Fruit fly (Drosophila melanogaster) whole organism, embryonic: ENCODE data around the gene Tao.

Source experiments
- Asciz ChIP-seq: fragments of 200-800 bp; sonication (Bioruptor generic); optimal IDR thresholded peaks from 2 replicates; lab custom pipeline; 2017; ENCODE audit warnings: missing biosample characterization, mild to moderate bottlenecking, missing genetic modification characterization, missing genetic modification reagents
- CG10543 ChIP-seq: fragments of 200-800 bp; sonication (Bioruptor generic); optimal IDR thresholded peaks from 3 replicates; lab custom pipeline; 2017; ENCODE audit warnings: missing biosample characterization, mild to moderate bottlenecking, missing genetic modification characterization, moderate library complexity
- CG12236 ChIP-seq: fragments of 200-800 bp; sonication (Bioruptor generic); optimal IDR thresholded peaks from 2 replicates; lab custom pipeline; 2016; ENCODE audit warnings: missing biosample characterization, missing genetic modification characterization
- CG12659 ChIP-seq: fragments of 200-800 bp; sonication (Bioruptor generic); optimal IDR thresholded peaks from 3 replicates; lab custom pipeline; 2017; ENCODE audit warnings: mild to moderate bottlenecking, missing biosample characterization, missing genetic modification reagents, missing genetic modification characterization
- CG13296 ChIP-seq: fragments of 200-800 bp; sonication (Bioruptor generic); optimal IDR thresholded peaks from 3 replicates; lab custom pipeline; 2018; ENCODE audit warnings: missing biosample characterization, mild to moderate bottlenecking, missing genetic modification characterization
- CG15479 ChIP-seq: fragments of 200-800 bp; sonication (Bioruptor generic); optimal IDR thresholded peaks from 3 replicates; lab custom pipeline; 2019; ENCODE audit warnings: missing biosample characterization, mild to moderate bottlenecking, missing genetic modification characterization, moderate library complexity
- CG17328 ChIP-seq: fragments of 200-800 bp; sonication (Bioruptor generic); IDR thresholded peaks from 2 replicates; pipeline ENCODE4 v1.3.6; 2022; ENCODE audit warnings: missing biosample characterization, missing genetic modification characterization
- CG31365 ChIP-seq: fragments of 200-800 bp; sonication (Bioruptor generic); optimal IDR thresholded peaks from 2 replicates; lab custom pipeline; 2018; ENCODE audit warnings: missing biosample characterization, mild to moderate bottlenecking, missing genetic modification characterization
- CG3407 ChIP-seq: fragments of 200-800 bp; sonication (Bioruptor generic); optimal IDR thresholded peaks from 2 replicates; lab custom pipeline; 2018; ENCODE audit warnings: missing biosample characterization, mild to moderate bottlenecking, missing genetic modification characterization
- CG4328 ChIP-seq: fragments of 200-800 bp; sonication (Bioruptor generic); optimal IDR thresholded peaks from 3 replicates; lab custom pipeline; 2017; ENCODE audit warnings: missing biosample characterization, missing genetic modification reagents, missing genetic modification characterization
- CG4820 ChIP-seq: fragments of 200-800 bp; sonication (Bioruptor generic); optimal IDR thresholded peaks from 3 replicates; lab custom pipeline; 2016; ENCODE audit warnings: missing biosample characterization, missing genetic modification characterization
- CG7556 ChIP-seq: fragments of 200-800 bp; sonication (Bioruptor generic); optimal IDR thresholded peaks from 2 replicates; lab custom pipeline; 2017; ENCODE audit warnings: missing biosample characterization, mild to moderate bottlenecking, missing genetic modification characterization
- CG8478 ChIP-seq: fragments of >200 bp; optimal IDR thresholded peaks from 2 replicates; lab custom pipeline; 2018
- CG8944 ChIP-seq: fragments of 200-800 bp; sonication (Bioruptor generic); optimal IDR thresholded peaks from 3 replicates; lab custom pipeline; 2016; ENCODE audit warnings: missing biosample characterization, missing genetic modification characterization
- Chrac-16 ChIP-seq: fragments of 200-800 bp; sonication (Bioruptor generic); optimal IDR thresholded peaks from 3 replicates; lab custom pipeline; 2016; ENCODE audit warnings: missing biosample characterization, missing genetic modification characterization
- CrebB ChIP-seq: fragments of 200-800 bp; sonication (Bioruptor generic); optimal IDR thresholded peaks from 3 replicates; lab custom pipeline; 2018; ENCODE audit warnings: missing biosample characterization, mild to moderate bottlenecking, missing genetic modification characterization
- D19B ChIP-seq: fragments of 200-800 bp; sonication (Bioruptor generic); optimal IDR thresholded peaks from 2 replicates; lab custom pipeline; 2017; ENCODE audit warnings: missing biosample characterization, mild to moderate bottlenecking, missing genetic modification characterization
- Dip3 ChIP-seq: fragments of 200-800 bp; sonication (Bioruptor generic); optimal IDR thresholded peaks from 3 replicates; lab custom pipeline; 2016; ENCODE audit warnings: missing biosample characterization, missing genetic modification characterization
- Doc3 ChIP-seq: fragments of 200-800 bp; sonication (Bioruptor generic); IDR thresholded peaks from 3 replicates; pipeline ENCODE4 v1.3.6; 2022; ENCODE audit warnings: missing biosample characterization, missing genetic modification characterization; ENCODE audit not compliant: partially characterized antibody
- E2f1 ChIP-seq: fragments of 200-800 bp; sonication (Bioruptor generic); IDR thresholded peaks from 2 replicates; pipeline ENCODE4 v1.3.6; 2022; ENCODE audit warnings: missing biosample characterization, missing genetic modification characterization
- Ets65A ChIP-seq: fragments of 200-800 bp; sonication (Bioruptor generic); peaks from one replicate; lab custom pipeline; 2016; ENCODE audit warnings: missing biosample characterization, missing genetic modification characterization
- HHEX ChIP-seq: fragments of 200-800 bp; sonication (Bioruptor generic); optimal IDR thresholded peaks from 3 replicates; lab custom pipeline; 2017; ENCODE audit warnings: missing biosample characterization, mild to moderate bottlenecking, missing genetic modification characterization, missing genetic modification reagents
- HLHmδ ChIP-seq: fragments of 200-800 bp; sonication (Bioruptor generic); optimal IDR thresholded peaks from 2 replicates; lab custom pipeline; 2018; ENCODE audit warnings: missing biosample characterization, mild to moderate bottlenecking, missing genetic modification characterization, moderate library complexity
- Scr ChIP-seq: fragments of 200-800 bp; sonication (Bioruptor generic); IDR thresholded peaks from 2 replicates; pipeline ENCODE4 v1.3.6; 2022; ENCODE audit warnings: missing biosample characterization, missing genetic modification characterization; ENCODE audit not compliant: partially characterized antibody
- Taf1 ChIP-seq: fragments of 200-800 bp; sonication (Bioruptor generic); IDR thresholded peaks from 2 replicates; pipeline ENCODE4 v1.3.6; 2022; ENCODE audit warnings: missing biosample characterization, missing genetic modification characterization
- abd-A ChIP-seq: fragments of 200-800 bp; sonication (Bioruptor generic); optimal IDR thresholded peaks from 3 replicates; lab custom pipeline; 2019; ENCODE audit warnings: missing biosample characterization, mild to moderate bottlenecking, missing genetic modification characterization, moderate library complexity
- amos ChIP-seq: fragments of 200-800 bp; sonication (Bioruptor generic); IDR thresholded peaks from 2 replicates; pipeline ENCODE4 v1.3.6; 2022; ENCODE audit warnings: missing biosample characterization, missing genetic modification characterization; ENCODE audit not compliant: partially characterized antibody
- caup ChIP-seq: fragments of 200-800 bp; sonication (Bioruptor generic); optimal IDR thresholded peaks from 3 replicates; lab custom pipeline; 2017; ENCODE audit warnings: missing biosample characterization, mild to moderate bottlenecking, missing genetic modification characterization, moderate library complexity; ENCODE audit not compliant: severe bottlenecking
- crol ChIP-seq: fragments of 200-800 bp; sonication (Bioruptor generic); IDR thresholded peaks from 2 replicates; pipeline ENCODE4 v1.3.6; 2022; ENCODE audit warnings: missing biosample characterization, missing genetic modification characterization
- dati ChIP-seq: fragments of 200-800 bp; sonication (Bioruptor generic); IDR thresholded peaks from 2 replicates; pipeline ENCODE4 v1.3.6; 2022; ENCODE audit warnings: missing biosample characterization, missing genetic modification characterization
- dimm ChIP-seq: fragments of 200-800 bp; sonication (Bioruptor generic); IDR thresholded peaks from 2 replicates; pipeline ENCODE4 v1.3.6; 2022; ENCODE audit warnings: missing biosample characterization, missing genetic modification characterization
- dpn ChIP-seq, 2 experiments: fragments of 200-800 bp; sonication (Bioruptor generic); optimal IDR thresholded peaks; 3 replicates each; lab custom pipeline; 2016; ENCODE audit warnings: missing biosample characterization in 2 of 2, missing genetic modification characterization in 2 of 2
- ems ChIP-seq: fragments of 200-800 bp; sonication (Bioruptor generic); optimal IDR thresholded peaks from 3 replicates; lab custom pipeline; 2016; ENCODE audit warnings: missing biosample characterization, missing genetic modification characterization
- fu2 ChIP-seq: fragments of 200-800 bp; sonication (Bioruptor generic); optimal IDR thresholded peaks from 2 replicates; lab custom pipeline; 2016; ENCODE audit warnings: missing biosample characterization, missing genetic modification characterization
- ken ChIP-seq: fragments of 200-800 bp; sonication (Bioruptor generic); IDR thresholded peaks from 3 replicates; pipeline ENCODE4 v1.3.6; 2022; ENCODE audit warnings: missing biosample characterization, missing genetic modification characterization
- kni ChIP-seq: fragments of 200-800 bp; sonication (Bioruptor generic); optimal IDR thresholded peaks from 3 replicates; lab custom pipeline; 2017; ENCODE audit warnings: mild to moderate bottlenecking, missing biosample characterization, missing genetic modification reagents, missing genetic modification characterization
- lmd ChIP-seq: fragments of 200-800 bp; sonication (Bioruptor generic); IDR thresholded peaks from 2 replicates; pipeline ENCODE4 v1.3.6; 2022; ENCODE audit warnings: missing biosample characterization, missing genetic modification characterization
- lola ChIP-seq, 3 experiments: fragments of >200 bp in 2 of 3; fragments of 200-800 bp in 1 of 3; sonication (Bioruptor generic) in 1 of 3; optimal IDR thresholded peaks; 2 replicates each; lab custom pipeline; 2017 to 2019; ENCODE audit warnings: missing biosample characterization in 3 of 3, missing genetic modification characterization in 3 of 3, mild to moderate bottlenecking in 1 of 3, moderate library complexity in 1 of 3
- maf-S ChIP-seq: fragments of 200-800 bp; sonication (Bioruptor generic); optimal IDR thresholded peaks from 2 replicates; lab custom pipeline; 2016; ENCODE audit warnings: missing biosample characterization, missing genetic modification characterization
- nom ChIP-seq: fragments of 200-800 bp; sonication (Bioruptor generic); optimal IDR thresholded peaks from 2 replicates; lab custom pipeline; 2017; ENCODE audit warnings: missing biosample characterization, missing genetic modification characterization, mild to moderate bottlenecking, moderate library complexity, missing genetic modification reagents
- repo ChIP-seq: fragments of 200-800 bp; sonication (Bioruptor generic); optimal IDR thresholded peaks from 2 replicates; lab custom pipeline; 2016; ENCODE audit warnings: missing biosample characterization, missing genetic modification characterization
- ro ChIP-seq: fragments of 200-800 bp; sonication (Bioruptor generic); IDR thresholded peaks from 2 replicates; pipeline ENCODE4 v1.3.6; 2022; ENCODE audit warnings: missing biosample characterization, missing genetic modification characterization
- sc ChIP-seq, 3 experiments: fragments of >200 bp in 2 of 3; fragments of 200-800 bp in 1 of 3; sonication (Bioruptor generic) in 1 of 3; optimal IDR thresholded peaks; 2 replicates in 2 of 3; 3 replicates in 1 of 3; lab custom pipeline; 2017; ENCODE audit warnings: mild to moderate bottlenecking in 1 of 3, missing biosample characterization in 1 of 3, missing genetic modification characterization in 1 of 3, missing genetic modification reagents in 1 of 3
- sens ChIP-seq: fragments of 200-800 bp; sonication (Bioruptor generic); peaks from one replicate; lab custom pipeline; 2016; ENCODE audit warnings: missing biosample characterization, missing genetic modification characterization
- sima ChIP-seq: fragments of 200-800 bp; sonication (Bioruptor generic); optimal IDR thresholded peaks from 2 replicates; lab custom pipeline; 2016; ENCODE audit warnings: missing biosample characterization, missing genetic modification characterization
- sqz ChIP-seq: fragments of 200-800 bp; sonication (Bioruptor generic); optimal IDR thresholded peaks from 3 replicates; lab custom pipeline; 2018; ENCODE audit warnings: missing biosample characterization, mild to moderate bottlenecking, missing genetic modification characterization
- tgo ChIP-seq: fragments of 200-800 bp; sonication (Bioruptor generic); IDR thresholded peaks from 3 replicates; pipeline ENCODE4 v1.3.6; 2022; ENCODE audit warnings: missing biosample characterization, missing genetic modification characterization
- tup ChIP-seq: fragments of 200-800 bp; sonication (Bioruptor generic); optimal IDR thresholded peaks from 2 replicates; lab custom pipeline; 2016; ENCODE audit warnings: missing biosample characterization, mild to moderate bottlenecking, missing genetic modification characterization, moderate library complexity
- zf30C ChIP-seq: fragments of 200-800 bp; sonication (Bioruptor generic); optimal IDR thresholded peaks from 3 replicates; lab custom pipeline; 2018; ENCODE audit warnings: missing biosample characterization, mild to moderate bottlenecking, missing genetic modification characterization

The Tao gene

DNA sequence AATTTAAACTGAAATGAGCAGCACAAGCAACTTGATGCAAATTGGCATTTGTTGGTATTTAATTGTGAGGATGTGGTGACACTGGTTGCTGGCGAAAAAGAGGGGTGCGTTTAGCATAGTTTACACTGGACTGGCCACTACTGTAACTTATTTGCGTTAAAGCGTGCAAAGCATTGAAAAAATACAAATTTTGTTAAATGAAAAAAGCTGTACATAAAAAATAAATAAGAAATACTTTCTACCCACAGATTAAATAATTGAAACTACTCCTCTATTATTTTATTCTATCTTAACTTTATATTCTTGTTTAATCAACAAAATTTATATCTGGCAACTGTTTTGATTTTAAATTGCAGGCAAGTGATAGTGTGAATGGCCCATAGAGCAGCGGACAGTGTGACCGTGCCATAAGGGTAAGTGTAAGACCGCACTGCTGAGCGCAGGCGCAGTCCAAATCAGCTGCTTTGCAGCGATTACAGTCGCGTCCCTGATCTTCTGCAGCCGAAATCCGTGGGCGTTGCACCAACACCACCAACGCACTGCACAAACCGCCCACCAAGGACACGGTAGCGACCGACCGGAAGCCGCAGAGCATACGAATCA, 13.8 kb downstream of the Tao start, which contains the start of the genes Grip84 and car (continued):
- TF ChIP-seq sima (GFP tag; lab: Kevin White, UChicago) (peak; percentile 21), Chrac-16 (GFP tag; lab: Kevin White, UChicago) (peak; percentile 67), Dip3 (GFP tag; lab: Kevin White, UChicago) (peak; percentile 8), lola (GFP tag; optimal IDR thresholded peaks at IDR 0.05; lab: Kevin White, UChicago) (peak in 1 of 3 experiments; percentile 76), repo (GFP tag; lab: Kevin White, UChicago) (no peak), nom (no peak), Scr (GFP tag; lab: Robert Waterston, UW) (no peak), Taf1 (GFP tag; lab: Robert Waterston, UW) (peak; percentile 44; the same call in 1 of the 2 replicates), Asciz (GFP tag; lab: Kevin White, UChicago) (no peak), tup (GFP tag; lab: Kevin White, UChicago) (no peak), lmd (GFP tag; lab: Robert Waterston, UW) (peak; percentile 73), CG13296 (GFP tag; lab: Kevin White, UChicago) (no peak), dimm (GFP tag; lab: Robert Waterston, UW) (no peak), CG31365 (no peak), crol (GFP tag; lab: Robert Waterston, UW) (no peak), maf-S (GFP tag; lab: Kevin White, UChicago) (peak; percentile 48), dpn (GFP tag; optimal IDR thresholded peaks at IDR 0.05; lab: Kevin White, UChicago) (peak; percentile 55 to 74), CG15479 (GFP tag; lab: Kevin White, UChicago) (no peak), Ets65A (GFP tag; lab: Kevin White, UChicago) (peak; percentile 95), zf30C (GFP tag; lab: Kevin White, UChicago) (no peak), dati (GFP tag; lab: Robert Waterston, UW) (no peak), amos (GFP tag; lab: Robert Waterston, UW) (no peak), D19B (peak; percentile 57), ken (no peak), sc (optimal IDR thresholded peaks at IDR 0.05; lab: Kevin White, UChicago) (no peak), sc (GFP tag; optimal IDR thresholded peaks at IDR 0.05; lab: Kevin White, UChicago) (peak; percentile 38), HHEX (peak; percentile 42), CG10543 (GFP tag; lab: Kevin White, UChicago) (no peak), HLHmδ (no peak), Doc3 (no peak), CG4328 (GFP tag; lab: Kevin White, UChicago) (peak; percentile 47), caup (GFP tag; lab: Kevin White, UChicago) (no peak), sens (peak; percentile 91), CG8944 (GFP tag; lab: Kevin White, UChicago) (peak; percentile 29), CG4820 (GFP tag; lab: Kevin White, UChicago) (peak; percentile 50), CrebB (tag; lab: Kevin White, UChicago) (peak; percentile 11), abd-A (tag; lab: Kevin White, UChicago) (no peak), tgo (GFP tag; lab: Robert Waterston, UW) (peak; percentile 73), CG8478 (lab: Kevin White, UChicago) (no peak), CG12236 (GFP tag; lab: Kevin White, UChicago) (peak; percentile 31), fu2 (GFP tag; lab: Kevin White, UChicago) (no peak), ems (GFP tag; lab: Kevin White, UChicago) (no peak), CG12659 (GFP tag; lab: Kevin White, UChicago) (peak; percentile 78), CG3407 (GFP tag; lab: Kevin White, UChicago) (no peak), CG7556 (GFP tag; lab: Kevin White, UChicago) (no peak), E2f1 (GFP tag; lab: Robert Waterston, UW) (peak; percentile 32; the same call in 1 of the 2 replicates), CG17328 (GFP tag; lab: Robert Waterston, UW) (peak; percentile 52; the same call in 1 of the 2 replicates), ro (GFP tag; lab: Robert Waterston, UW) (no peak), sqz (GFP tag; lab: Kevin White, UChicago) (no peak), kni (GFP tag; lab: Kevin White, UChicago) (no peak)
